Worm (Caenorhabditis elegans): ENCODE data around the gene T19D12.5.

T19D12.5 gene

DNA sequence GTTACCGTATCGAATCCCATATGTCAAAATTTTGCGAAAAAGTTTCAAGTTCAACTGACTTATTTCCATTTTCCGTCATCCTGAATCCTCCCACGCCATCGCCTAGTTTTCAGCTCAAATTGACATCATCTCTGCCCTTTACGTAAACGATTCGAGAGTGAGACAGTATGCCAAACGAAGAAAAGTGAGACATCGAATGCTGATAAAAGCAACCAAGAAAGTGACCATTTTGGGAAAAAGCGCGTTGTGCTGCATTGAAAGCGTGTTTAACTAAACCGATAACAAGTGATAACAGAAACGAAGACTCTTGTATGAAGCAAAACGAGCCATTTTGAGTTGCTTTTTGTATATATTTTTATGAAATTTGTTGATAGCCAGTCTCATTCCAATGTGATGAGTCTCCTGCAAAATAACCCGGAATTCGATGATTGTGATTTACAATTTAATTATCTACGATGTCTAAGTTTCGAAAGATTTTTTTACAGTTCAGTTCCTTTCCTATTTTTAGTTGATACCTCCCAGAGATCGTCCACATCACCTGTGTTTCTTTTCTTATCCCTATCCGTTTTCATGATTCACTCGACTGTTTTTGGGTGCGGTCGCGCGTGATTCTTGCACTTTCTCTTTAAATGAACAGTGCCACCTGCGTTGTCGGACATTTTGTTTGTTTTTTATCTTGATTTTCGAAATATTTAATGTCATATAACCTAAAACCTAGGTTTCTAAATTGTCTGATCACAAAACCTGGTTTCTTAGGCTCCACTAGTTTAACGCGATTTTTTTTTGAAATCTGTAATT is 20.6 kb downstream of the T19D12.5 start:
- TF ChIP-seq him-1 (tag; optimal IDR thresholded peaks at IDR 0.05) (no peak), W03F9.2 (tag; optimal IDR thresholded peaks at IDR 0.05) (no peak), dao-5 (tag; optimal IDR thresholded peaks at IDR 0.05) (no peak)

DNA sequence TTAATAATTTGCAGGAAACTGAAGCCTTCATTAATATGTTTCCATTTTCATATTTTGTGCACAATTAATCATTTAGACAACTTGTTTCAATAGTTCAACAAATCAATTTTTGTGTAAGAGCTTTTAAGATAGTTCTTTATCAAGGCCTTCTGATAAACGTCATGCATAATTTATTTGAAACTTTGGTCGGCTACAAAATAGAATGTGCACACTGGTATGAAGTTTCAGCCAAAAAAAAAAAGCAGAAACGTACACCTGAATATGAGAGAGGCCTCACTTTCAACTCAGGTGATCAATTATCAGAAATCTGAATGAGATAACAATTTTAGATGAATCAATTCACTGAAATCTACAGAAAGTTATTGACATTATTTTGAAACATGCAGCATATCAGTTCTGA is 21.5 kb downstream of the T19D12.5 start:
- no peak for TF ChIP-seq W03F9.2 (tag; optimal IDR thresholded peaks at IDR 0.05)
- no peak for TF ChIP-seq dao-5 (tag; optimal IDR thresholded peaks at IDR 0.05)
- no peak for TF ChIP-seq him-1 (tag; optimal IDR thresholded peaks at IDR 0.05)

DNA sequence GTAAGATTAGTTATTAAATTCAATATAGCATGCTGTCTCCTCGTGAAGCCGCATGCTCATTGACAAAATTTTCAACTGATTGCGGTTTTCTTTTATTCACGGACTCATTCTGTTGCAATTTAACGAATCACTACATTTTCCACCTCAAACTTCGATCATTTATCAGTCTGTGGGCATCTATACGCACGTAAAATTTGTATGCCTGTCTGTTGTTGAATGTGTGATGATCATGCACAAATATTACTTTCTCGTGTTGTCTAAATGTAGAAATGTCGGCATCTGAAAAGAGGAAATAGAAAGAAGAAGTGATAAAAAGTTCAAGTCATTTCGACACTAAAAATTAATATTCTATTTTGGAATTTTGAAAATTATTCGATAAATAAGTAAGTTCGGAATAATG is 23.5 kb downstream of the T19D12.5 start:
- TF ChIP-seq dao-5 (tag; optimal IDR thresholded peaks at IDR 0.05), result no peak
- TF ChIP-seq W03F9.2 (tag; optimal IDR thresholded peaks at IDR 0.05), result no peak
- TF ChIP-seq him-1 (tag; optimal IDR thresholded peaks at IDR 0.05), result no peak

DNA sequence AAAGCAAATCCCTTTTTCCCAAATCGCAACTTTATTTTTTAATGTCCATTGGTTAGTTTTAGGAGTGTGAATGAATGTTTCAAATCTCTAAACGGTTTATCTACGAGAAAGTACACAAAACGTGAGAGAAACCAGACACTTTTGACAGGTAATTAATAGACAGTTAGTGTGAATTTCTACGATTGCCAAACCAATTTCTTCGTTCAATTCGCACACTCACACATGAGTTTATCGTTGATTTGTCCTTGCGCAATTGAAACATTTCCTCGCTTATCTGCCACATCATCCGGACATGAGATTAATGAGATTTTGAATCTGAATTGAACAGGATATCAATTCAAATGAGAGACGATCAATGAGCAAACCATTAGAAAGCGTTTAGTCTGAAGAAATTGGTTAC is 25.8 kb downstream of the T19D12.5 start:
- TF ChIP-seq W03F9.2 (tag; optimal IDR thresholded peaks at IDR 0.05) (no peak), him-1 (tag; optimal IDR thresholded peaks at IDR 0.05) (no peak), dao-5 (tag; optimal IDR thresholded peaks at IDR 0.05) (no peak)

DNA sequence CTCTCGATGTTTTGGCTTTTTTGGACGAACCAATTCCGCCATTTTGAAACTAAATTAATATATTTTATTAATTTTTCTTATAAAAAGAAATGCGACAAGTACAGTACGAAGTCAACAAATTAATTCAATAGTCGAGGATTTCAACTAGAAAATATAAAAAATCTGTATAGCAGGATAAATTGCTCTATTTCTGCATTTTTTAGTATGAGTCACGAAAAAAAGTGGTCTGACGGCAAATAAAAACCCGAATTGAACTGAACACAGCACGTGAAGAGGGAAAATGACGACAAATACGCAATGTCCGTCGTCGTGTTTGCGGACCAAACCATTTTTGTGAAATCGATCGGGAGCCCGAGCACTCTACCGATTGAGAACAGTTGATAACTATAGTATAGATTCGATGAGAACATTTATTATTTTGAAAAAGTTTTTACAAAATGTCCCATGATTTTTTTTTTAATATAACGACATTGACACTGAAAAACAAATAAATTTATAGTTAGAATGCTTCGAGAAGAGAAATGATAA is 26.7 kb downstream of the T19D12.5 start, which contains the start of gene epg-5:
Gene epg-5, minus strand, starts transcription at position 51 of the 528 bp plus-strand sequence.
- TF ChIP-seq dao-5 (tag; optimal IDR thresholded peaks at IDR 0.05), result no peak
- TF ChIP-seq him-1 (tag; optimal IDR thresholded peaks at IDR 0.05), result no peak
- no peak for TF ChIP-seq W03F9.2 (tag; optimal IDR thresholded peaks at IDR 0.05)

DNA sequence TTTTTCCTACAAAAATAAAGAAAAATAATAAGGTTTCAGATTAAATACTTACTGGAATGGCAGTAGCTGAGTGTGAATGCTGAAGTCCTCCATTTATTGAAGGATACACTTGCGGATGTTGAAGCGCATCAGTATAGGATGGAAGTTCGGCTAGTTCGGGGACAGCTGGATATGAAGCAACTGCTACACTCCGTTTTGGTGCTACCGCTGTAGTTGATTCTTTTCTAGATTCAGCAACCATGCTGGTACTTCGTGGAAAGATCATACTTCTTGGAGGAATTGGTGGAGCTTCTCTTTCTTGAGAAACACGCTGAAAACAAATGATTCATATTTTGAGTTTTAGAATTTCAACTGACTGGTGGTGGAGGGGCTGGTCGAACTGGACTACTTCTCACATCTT is 27.4 kb downstream of the T19D12.5 start:
- TF ChIP-seq W03F9.2 (tag; optimal IDR thresholded peaks at IDR 0.05), result no peak
- TF ChIP-seq him-1 (tag; optimal IDR thresholded peaks at IDR 0.05), result no peak
- no peak for TF ChIP-seq dao-5 (tag; optimal IDR thresholded peaks at IDR 0.05)

DNA sequence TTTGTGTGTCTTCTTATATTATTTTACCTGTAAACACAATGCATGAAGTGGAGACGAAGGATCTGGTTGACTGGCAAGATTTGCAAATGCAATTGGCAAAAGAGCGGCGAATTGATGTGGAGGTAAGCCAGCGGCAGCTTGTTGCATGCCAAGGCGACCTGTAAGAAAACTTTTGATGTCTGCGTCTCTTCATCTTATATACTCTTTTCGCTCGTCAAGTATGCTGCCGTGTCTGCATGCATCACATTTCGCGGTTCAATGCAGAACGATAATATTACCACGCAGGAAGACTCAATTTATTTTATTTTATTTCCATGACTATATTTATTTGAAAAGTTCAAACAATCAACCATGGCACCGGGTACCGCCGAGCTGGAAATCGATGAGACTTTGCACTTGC is 35.1 kb downstream of the T19D12.5 start, which contains the start of gene vps-33.2:
Gene vps-33.2, plus strand, starts transcription at position 244 of the 400 bp plus-strand sequence.
- TF ChIP-seq him-1 (tag; optimal IDR thresholded peaks at IDR 0.05), result no peak
- TF ChIP-seq W03F9.2 (tag; optimal IDR thresholded peaks at IDR 0.05), result no peak
- no peak for TF ChIP-seq dao-5 (tag; optimal IDR thresholded peaks at IDR 0.05)

DNA sequence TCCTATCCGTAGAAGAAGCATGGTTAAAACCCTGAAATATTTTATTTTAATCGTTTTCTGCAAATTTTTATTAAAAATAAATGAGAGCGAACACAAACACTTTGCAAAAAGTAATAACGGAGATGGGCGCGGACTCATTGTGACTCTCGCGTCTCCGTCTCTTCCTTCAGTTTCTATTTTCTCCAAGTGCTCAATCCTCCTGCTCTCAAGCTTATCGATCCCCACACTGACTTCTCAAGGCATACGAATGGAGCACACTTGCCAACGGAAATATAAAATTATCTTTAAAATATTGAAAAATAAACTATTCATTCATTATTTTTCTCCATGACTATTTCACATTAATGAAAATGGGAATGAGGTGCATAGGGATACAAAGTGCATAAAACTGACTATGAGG is 38.0 kb downstream of the T19D12.5 start, which contains the start of gene dnj-8:
Gene dnj-8, minus strand, starts transcription at position 31 of the 400 bp plus-strand sequence.
- TF ChIP-seq dao-5 (tag; optimal IDR thresholded peaks at IDR 0.05), result no peak
- no peak for TF ChIP-seq him-1 (tag; optimal IDR thresholded peaks at IDR 0.05)
- TF ChIP-seq W03F9.2 (tag; optimal IDR thresholded peaks at IDR 0.05), result no peak

DNA sequence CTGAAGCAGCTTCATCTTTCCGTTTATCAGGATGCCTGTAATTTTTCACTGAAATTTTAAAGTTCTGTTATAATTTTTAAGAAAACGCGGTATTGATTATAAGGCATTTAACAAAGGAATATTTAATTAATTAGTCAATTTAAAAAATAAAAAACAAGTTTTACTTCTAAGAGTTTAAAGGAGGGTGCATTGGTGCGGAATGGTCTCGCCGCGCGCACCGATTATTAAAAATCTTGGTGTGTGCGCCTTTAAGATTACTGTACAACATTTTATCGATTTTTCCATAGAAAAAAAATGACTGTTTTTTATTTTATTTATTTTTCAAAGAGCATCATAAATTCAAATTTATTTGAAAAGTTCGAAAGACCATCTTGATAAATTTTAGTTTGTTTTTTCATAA is 38.5 kb downstream of the T19D12.5 start:
- TF ChIP-seq him-1 (tag; optimal IDR thresholded peaks at IDR 0.05), result no peak
- no peak for TF ChIP-seq W03F9.2 (tag; optimal IDR thresholded peaks at IDR 0.05)
- TF ChIP-seq dao-5 (tag; optimal IDR thresholded peaks at IDR 0.05), result no peak

DNA sequence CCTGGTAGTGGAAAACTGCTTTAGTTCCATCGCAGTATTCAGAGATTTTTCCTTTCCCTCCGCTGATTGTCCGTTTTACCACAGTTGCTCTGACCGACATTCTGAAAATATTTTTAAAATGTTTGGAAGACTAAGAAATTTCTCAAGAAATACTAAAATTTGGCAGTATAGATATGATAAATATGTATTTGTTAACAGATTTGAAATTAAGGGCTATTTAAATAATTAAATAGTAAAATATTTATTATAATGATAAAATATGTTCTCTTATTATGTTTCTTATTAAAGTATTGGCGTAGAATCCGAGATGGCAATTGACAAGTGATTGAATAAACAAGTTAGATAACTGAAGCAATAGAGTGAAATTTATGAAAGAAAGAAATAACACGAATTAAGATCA is 41.9 kb downstream of the T19D12.5 start, which contains the start of gene aipr-1:
Gene aipr-1, minus strand, starts transcription at position 101 of the 400 bp plus-strand sequence.
- TF ChIP-seq dao-5 (tag; optimal IDR thresholded peaks at IDR 0.05) (no peak), him-1 (tag; optimal IDR thresholded peaks at IDR 0.05) (no peak), W03F9.2 (tag; optimal IDR thresholded peaks at IDR 0.05) (no peak)

DNA sequence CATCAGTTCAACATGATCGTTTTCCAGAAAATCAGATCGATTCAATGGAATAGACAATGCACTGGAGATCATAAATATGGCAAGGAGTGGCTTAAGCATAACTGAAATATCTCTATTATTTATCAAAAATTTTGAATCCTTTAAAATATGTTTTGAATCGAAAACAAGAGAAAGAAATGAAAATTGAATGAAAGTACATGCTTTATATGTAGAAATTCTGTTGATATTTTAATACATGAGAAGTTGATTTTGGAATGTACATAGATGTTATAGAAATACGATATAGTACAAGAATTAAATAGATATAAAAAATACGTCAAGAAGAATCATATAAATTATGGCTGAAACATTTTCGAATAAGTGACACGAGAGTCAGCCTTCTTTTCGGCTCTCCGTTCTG is 43.8 kb downstream of the T19D12.5 start, which contains the start of gene C56C10.9:
Gene C56C10.9, minus strand, starts transcription at position 101 of the 400 bp plus-strand sequence.
- TF ChIP-seq him-1 (tag; optimal IDR thresholded peaks at IDR 0.05), result no peak
- no peak for TF ChIP-seq dao-5 (tag; optimal IDR thresholded peaks at IDR 0.05)
- no peak for TF ChIP-seq W03F9.2 (tag; optimal IDR thresholded peaks at IDR 0.05)

DNA sequence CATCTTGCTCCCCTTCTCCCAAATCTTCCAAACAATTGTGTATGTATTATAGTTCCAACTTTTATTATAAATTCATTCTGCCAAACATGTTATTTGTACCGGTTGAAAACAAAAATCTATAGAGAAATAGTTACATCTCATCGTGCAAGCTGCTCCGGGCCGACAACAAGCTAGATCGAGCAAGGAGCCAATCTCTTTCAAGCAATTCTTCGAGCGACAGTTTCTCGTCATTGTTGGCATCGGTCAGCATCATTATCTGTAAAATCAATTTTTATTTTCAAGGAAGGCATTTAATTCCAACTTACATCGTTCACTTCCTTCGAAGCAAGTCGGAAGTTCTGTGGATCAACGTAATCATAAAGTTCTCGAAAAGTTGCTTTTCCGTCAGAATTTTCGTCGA is 45.0 kb downstream of the T19D12.5 start:
- TF ChIP-seq W03F9.2 (tag; optimal IDR thresholded peaks at IDR 0.05), result no peak

DNA sequence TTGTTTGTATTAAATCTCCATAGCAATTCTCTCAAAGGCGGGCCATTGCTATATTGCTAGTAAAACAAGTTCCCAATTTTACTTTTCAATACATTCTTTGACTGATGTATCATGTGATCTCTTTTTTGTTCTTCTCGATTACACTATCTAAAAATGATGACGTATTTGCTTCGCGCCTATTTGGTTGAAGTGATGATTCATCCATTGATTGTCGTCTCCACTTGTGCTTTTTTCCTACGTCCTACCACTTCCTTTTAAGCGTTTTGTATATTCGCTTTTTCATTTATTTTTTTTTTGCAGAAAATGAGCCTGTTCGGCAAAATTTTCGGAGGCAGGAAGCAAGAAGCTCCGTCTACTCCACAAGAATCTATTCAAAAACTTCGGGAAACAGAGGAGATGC is 46.6 kb downstream of the T19D12.5 start, which contains the start of gene vps-32.1:
Gene vps-32.1, plus strand, starts transcription at position 301 of the 400 bp plus-strand sequence.
- TF ChIP-seq him-1 (tag; optimal IDR thresholded peaks at IDR 0.05), result no peak
- TF ChIP-seq W03F9.2 (tag; optimal IDR thresholded peaks at IDR 0.05), result no peak
- TF ChIP-seq dao-5 (tag; optimal IDR thresholded peaks at IDR 0.05), result no peak

DNA sequence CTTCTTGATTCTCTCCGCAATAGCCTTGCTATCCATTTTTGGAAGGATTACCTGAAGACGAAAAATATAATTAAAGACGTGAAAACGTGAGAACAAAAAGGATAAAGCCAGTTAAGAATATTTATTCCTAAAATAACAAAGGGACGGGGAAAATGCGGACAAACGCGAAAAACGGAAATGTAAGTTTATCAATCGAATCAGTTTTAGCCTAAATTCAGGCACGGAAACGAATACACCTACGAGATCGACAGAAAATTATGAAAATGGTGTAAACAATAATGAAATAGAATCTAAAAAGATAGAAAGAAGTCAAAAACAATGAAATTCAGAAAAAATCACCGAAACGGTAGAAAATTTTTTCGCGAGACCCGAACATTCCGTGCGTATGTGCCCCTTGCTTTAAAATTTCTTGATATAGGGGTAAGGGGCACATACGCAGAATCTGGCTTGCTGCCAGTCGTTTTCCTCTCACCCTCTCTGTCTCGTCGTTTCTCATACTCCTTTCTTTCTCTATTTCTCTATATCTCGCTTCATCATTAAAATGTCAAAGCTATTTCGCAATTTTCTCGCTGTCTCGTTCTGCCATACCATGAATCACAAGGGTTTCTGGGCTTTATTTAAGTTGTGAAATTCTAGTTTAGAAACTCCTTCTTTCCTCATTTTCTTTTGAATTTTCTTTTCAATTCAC is 47.3 kb downstream of the T19D12.5 start, which contains the start of gene icd-1:
Gene icd-1, minus strand, starts transcription at position 51 of the 688 bp plus-strand sequence.
- TF ChIP-seq W03F9.2 (tag; optimal IDR thresholded peaks at IDR 0.05), result peak; percentile 95
- TF ChIP-seq him-1 (tag; optimal IDR thresholded peaks at IDR 0.05), result peak; percentile 78
- TF ChIP-seq dao-5 (tag; optimal IDR thresholded peaks at IDR 0.05), result no peak

Measured in whole organism, L4/young adult.